Worm (Caenorhabditis elegans) whole organism, mixed stage, embryonic: ENCODE data around the gene ZK1320.9.

Experiments used
- M03D4.4 ChIP-seq: sonication (generic microtip); optimal IDR thresholded peaks from 2 replicates; lab custom pipeline; 2017; ENCODE audit warnings: mild to moderate bottlenecking, missing genetic modification characterization, missing compliant biosample characterization
- blmp-1 ChIP-seq: fragments of 150-350 bp; optimal IDR thresholded peaks from 2 replicates; lab custom pipeline; 2014; ENCODE audit warnings: missing biosample characterization, missing genetic modification characterization
- drap-1 ChIP-seq: fragments of 200-800 bp; sonication (Bioruptor generic); optimal IDR thresholded peaks from 3 replicates; lab custom pipeline; 2018; ENCODE audit warnings: mild to moderate bottlenecking, missing genetic modification characterization, missing compliant biosample characterization
- elt-1 ChIP-seq: sonication (generic microtip); optimal IDR thresholded peaks from 2 replicates; lab custom pipeline; 2017; ENCODE audit warnings: missing genetic modification characterization, mild to moderate bottlenecking, missing compliant biosample characterization, antibody characterized with exemption, moderate library complexity, borderline replicate concordance; ENCODE audit not compliant: insufficient read depth
- lin-13 ChIP-seq: fragments of 150-350 bp; optimal IDR thresholded peaks from 2 replicates; lab custom pipeline; 2014; ENCODE audit warnings: missing biosample characterization, missing genetic modification characterization
- mab-5 ChIP-seq: fragments of 150-350 bp; optimal IDR thresholded peaks from 2 replicates; lab custom pipeline; 2014; ENCODE audit warnings: missing biosample characterization, missing genetic modification characterization
- nhr-237 ChIP-seq: fragments of 150-350 bp; optimal IDR thresholded peaks from 2 replicates; lab custom pipeline; 2014; ENCODE audit warnings: missing biosample characterization, missing genetic modification characterization
- nhr-28 ChIP-seq: fragments of 150-350 bp; optimal IDR thresholded peaks from 2 replicates; lab custom pipeline; 2014; ENCODE audit warnings: missing biosample characterization, missing genetic modification characterization
- sptf-1 ChIP-seq: sonication (generic microtip); optimal IDR thresholded peaks from 2 replicates; lab custom pipeline; 2017; ENCODE audit warnings: mild to moderate bottlenecking, missing genetic modification characterization, moderate library complexity, missing compliant biosample characterization
- tbx-8 ChIP-seq: fragments of 200-800 bp; sonication (Bioruptor generic); optimal IDR thresholded peaks from 2 replicates; lab custom pipeline; 2018; ENCODE audit warnings: mild to moderate bottlenecking, missing genetic modification characterization, moderate library complexity, missing compliant biosample characterization
- unc-120 ChIP-seq: sonication (generic microtip); optimal IDR thresholded peaks from 2 replicates; lab custom pipeline; 2017; ENCODE audit warnings: missing genetic modification characterization, missing compliant biosample characterization; ENCODE audit not compliant: poor library complexity, severe bottlenecking
- ztf-11 ChIP-seq: fragments of 150-350 bp; optimal IDR thresholded peaks from 2 replicates; lab custom pipeline; 2014; ENCODE audit warnings: missing biosample characterization, missing genetic modification characterization

DNA sequence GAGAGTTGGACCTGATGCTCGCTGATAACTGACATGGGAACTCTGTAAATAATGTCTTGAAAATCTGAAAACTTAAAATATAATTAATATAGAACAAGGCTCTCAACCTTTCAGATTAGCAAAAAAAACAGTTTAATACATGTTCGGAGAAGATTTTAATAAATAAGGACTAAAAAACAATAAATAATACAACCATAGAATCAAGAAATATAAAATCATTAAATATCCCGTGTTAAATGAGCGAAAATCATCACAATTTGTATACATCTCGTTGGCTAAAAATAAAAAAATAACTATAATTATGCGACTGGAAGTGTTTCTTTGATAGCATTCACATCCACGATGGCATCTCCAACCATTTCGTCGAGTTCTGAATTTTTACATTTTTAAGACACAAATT lies 18.2 kb upstream of the ZK1320.9 start, which contains the start of gene Y53C12A.10:
- TF ChIP-seq M03D4.4 (tag; lab: Kevin White, UChicago) (no peak), lin-13 (tag; lab: Kevin White, UChicago) (no peak), ztf-11 (tag; lab: Kevin White, UChicago) (no peak), blmp-1 (tag; lab: Kevin White, UChicago) (no peak), elt-1 (no peak), nhr-237 (tag; lab: Kevin White, UChicago) (no peak), unc-120 (tag; lab: Kevin White, UChicago) (no peak), nhr-28 (tag; lab: Kevin White, UChicago) (no peak), sptf-1 (tag; lab: Kevin White, UChicago) (no peak), drap-1 (GFP tag; lab: Kevin White, UChicago) (no peak), tbx-8 (GFP tag; lab: Kevin White, UChicago) (no peak), mab-5 (tag; lab: Kevin White, UChicago) (no peak)
